Worm (Caenorhabditis elegans) whole organism, mixed stage, embryonic: Measurements from ENCODE around the gene C25G6.3.
A peak's percentile ranks its signal among the peaks of the same experiment; 100 is the strongest.

Experiments used
- M03D4.4 ChIP-seq: sonication (generic microtip); optimal IDR thresholded peaks from 2 replicates; lab custom pipeline; 2017; ENCODE audit warnings: mild to moderate bottlenecking, missing genetic modification characterization, missing compliant biosample characterization
- ceh-43 ChIP-seq: fragments of 200-800 bp; sonication (Bioruptor generic); optimal IDR thresholded peaks from 2 replicates; lab custom pipeline; 2018; ENCODE audit warnings: mild to moderate bottlenecking, missing genetic modification characterization, moderate library complexity, missing compliant biosample characterization
- ces-1 ChIP-seq: fragments of 150-350 bp; optimal IDR thresholded peaks from 2 replicates; lab custom pipeline; 2014; ENCODE audit warnings: missing biosample characterization, missing genetic modification reagents, missing genetic modification characterization
- cnd-1 ChIP-seq: fragments of 200-800 bp; sonication (Bioruptor generic); optimal IDR thresholded peaks from 2 replicates; lab custom pipeline; 2018; ENCODE audit warnings: mild to moderate bottlenecking, missing genetic modification characterization, missing compliant biosample characterization
- ham-2 ChIP-seq: fragments of 200-800 bp; sonication (Bioruptor generic); optimal IDR thresholded peaks from 2 replicates; lab custom pipeline; 2018; ENCODE audit warnings: mild to moderate bottlenecking, missing genetic modification characterization, missing compliant biosample characterization
- lin-13 ChIP-seq: fragments of 150-350 bp; optimal IDR thresholded peaks from 2 replicates; lab custom pipeline; 2014; ENCODE audit warnings: missing biosample characterization, missing genetic modification characterization
- nhr-76 ChIP-seq: sonication (generic microtip); optimal IDR thresholded peaks from 2 replicates; lab custom pipeline; 2017; ENCODE audit warnings: missing biosample characterization, missing genetic modification characterization
- pha-4 ChIP-seq: fragments of 150-350 bp; optimal IDR thresholded peaks from 2 replicates; lab custom pipeline; 2018; ENCODE audit warnings: missing biosample characterization, missing genetic modification reagents, missing genetic modification characterization
- unc-62 ChIP-seq: fragments of 150-350 bp; optimal IDR thresholded peaks from 2 replicates; lab custom pipeline; 2014; ENCODE audit warnings: missing biosample characterization, missing genetic modification reagents, missing genetic modification characterization

DNA sequence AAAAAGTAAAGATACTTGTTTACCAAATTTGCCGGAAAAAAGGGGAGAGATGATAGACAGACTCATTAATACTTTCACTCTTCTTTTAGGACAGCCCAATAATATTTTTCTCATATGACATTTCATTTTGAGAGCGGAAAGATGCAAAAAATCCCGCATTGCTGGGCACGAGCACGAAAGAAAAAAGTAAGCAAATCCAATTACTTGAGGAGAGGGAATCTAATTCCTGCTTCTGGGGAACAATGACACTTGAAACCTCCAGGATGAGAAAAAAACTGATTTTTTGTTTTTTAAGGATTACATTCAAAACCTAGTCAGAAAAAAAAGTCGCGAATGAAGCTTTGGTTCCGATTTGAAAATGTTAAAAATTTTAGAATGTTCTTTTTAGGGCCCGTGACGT, 21.9 kb downstream of the C25G6.3 start:
- TF ChIP-seq pha-4 (no peak), ceh-43 (GFP tag; lab: Kevin White, UChicago) (no peak), cnd-1 (tag; lab: Kevin White, UChicago) (no peak), ces-1 (GFP tag; lab: Kevin White, UChicago) (peak; percentile 45), ham-2 (no peak), lin-13 (tag; lab: Kevin White, UChicago) (no peak), nhr-76 (tag; lab: Kevin White, UChicago) (no peak), unc-62 (GFP tag; lab: Kevin White, UChicago) (no peak), M03D4.4 (tag; lab: Kevin White, UChicago) (no peak)
